Fruit fly (Drosophila melanogaster) whole organism, embryonic: Measurements from ENCODE around the gene CG34008.

Experiments used
- Asciz ChIP-seq: fragments of 200-800 bp; sonication (Bioruptor generic); optimal IDR thresholded peaks from 2 replicates; lab custom pipeline; 2017; ENCODE audit warnings: missing biosample characterization, mild to moderate bottlenecking, missing genetic modification characterization, missing genetic modification reagents
- Blimp-1 ChIP-seq: fragments of 200-800 bp; sonication (Bioruptor generic); optimal IDR thresholded peaks from 3 replicates; lab custom pipeline; 2018; ENCODE audit warnings: missing biosample characterization, missing genetic modification characterization, mild to moderate bottlenecking, moderate library complexity, missing genetic modification reagents
- C15 ChIP-seq: fragments of 200-800 bp; sonication (Bioruptor generic); IDR thresholded peaks from 3 replicates; pipeline ENCODE4 v1.3.6; 2022; ENCODE audit warnings: missing biosample characterization, missing genetic modification characterization
- CG10274 ChIP-seq: fragments of 200-800 bp; sonication (Bioruptor generic); optimal IDR thresholded peaks from 3 replicates; lab custom pipeline; 2017; ENCODE audit warnings: missing biosample characterization, mild to moderate bottlenecking, missing genetic modification characterization
- CG11247 ChIP-seq: fragments of 200-800 bp; sonication (Bioruptor generic); IDR thresholded peaks from 2 replicates; pipeline ENCODE4 v1.3.6; 2022; ENCODE audit warnings: missing biosample characterization, missing genetic modification characterization
- CG11696 ChIP-seq: fragments of 200-800 bp; sonication (Bioruptor generic); IDR thresholded peaks from 2 replicates; pipeline ENCODE4 v1.3.6; 2022; ENCODE audit warnings: missing biosample characterization, missing genetic modification characterization
- CG12299 ChIP-seq: fragments of 200-800 bp; sonication (Bioruptor generic); optimal IDR thresholded peaks from 2 replicates; lab custom pipeline; 2018; ENCODE audit warnings: missing biosample characterization, mild to moderate bottlenecking, missing genetic modification characterization
- CG14441 ChIP-seq: fragments of 200-800 bp; sonication (Bioruptor generic); IDR thresholded peaks from 2 replicates; pipeline ENCODE4 v1.3.6; 2022; ENCODE audit warnings: missing biosample characterization, missing genetic modification characterization
- CG15479 ChIP-seq: fragments of 200-800 bp; sonication (Bioruptor generic); optimal IDR thresholded peaks from 3 replicates; lab custom pipeline; 2019; ENCODE audit warnings: missing biosample characterization, mild to moderate bottlenecking, missing genetic modification characterization, moderate library complexity
- CG15514 ChIP-seq: fragments of 200-800 bp; sonication (Bioruptor generic); optimal IDR thresholded peaks from 3 replicates; lab custom pipeline; 2017; ENCODE audit warnings: missing biosample characterization, missing genetic modification characterization, mild to moderate bottlenecking, moderate library complexity, missing genetic modification reagents
- CG17186 ChIP-seq: fragments of 200-800 bp; sonication (Bioruptor generic); optimal IDR thresholded peaks from 3 replicates; lab custom pipeline; 2017; ENCODE audit warnings: missing biosample characterization, missing genetic modification reagents, missing genetic modification characterization
- CG17802 ChIP-seq: fragments of 200-800 bp; sonication (Bioruptor generic); optimal IDR thresholded peaks from 2 replicates; lab custom pipeline; 2018; ENCODE audit warnings: missing biosample characterization, mild to moderate bottlenecking, missing genetic modification characterization, moderate library complexity
- CG18476 ChIP-seq: fragments of 200-800 bp; sonication (Bioruptor generic); optimal IDR thresholded peaks from 2 replicates; lab custom pipeline; 2016; ENCODE audit warnings: missing biosample characterization, mild to moderate bottlenecking, missing genetic modification characterization
- CG18599 ChIP-seq: fragments of 200-800 bp; sonication (Bioruptor generic); optimal IDR thresholded peaks from 3 replicates; lab custom pipeline; 2017; ENCODE audit warnings: missing biosample characterization, missing genetic modification characterization, mild to moderate bottlenecking, moderate library complexity, missing genetic modification reagents
- CG2199 ChIP-seq: fragments of 200-800 bp; sonication (Bioruptor generic); IDR thresholded peaks from 3 replicates; pipeline ENCODE4 v1.3.6; 2022; ENCODE audit warnings: missing biosample characterization, missing genetic modification characterization
- CG32772 ChIP-seq: fragments of 200-800 bp; sonication (Bioruptor generic); IDR thresholded peaks from 2 replicates; pipeline ENCODE4 v1.3.6; 2022; ENCODE audit warnings: missing biosample characterization, missing genetic modification characterization
- CG4424 ChIP-seq: fragments of 200-800 bp; sonication (Bioruptor generic); optimal IDR thresholded peaks from 3 replicates; lab custom pipeline; 2016; ENCODE audit warnings: missing biosample characterization, missing genetic modification characterization
- CG7839 ChIP-seq: fragments of 200-800 bp; sonication (Bioruptor generic); optimal IDR thresholded peaks from 3 replicates; lab custom pipeline; 2018; ENCODE audit warnings: missing biosample characterization, mild to moderate bottlenecking, missing genetic modification characterization, moderate library complexity
- CG7987 ChIP-seq: fragments of 200-800 bp; sonication (Bioruptor generic); optimal IDR thresholded peaks from 2 replicates; lab custom pipeline; 2018; ENCODE audit warnings: missing biosample characterization, mild to moderate bottlenecking, missing genetic modification characterization, moderate library complexity
- CG8089 ChIP-seq: fragments of 200-800 bp; sonication (Bioruptor generic); optimal IDR thresholded peaks from 3 replicates; lab custom pipeline; 2016; ENCODE audit warnings: missing biosample characterization, missing genetic modification characterization
- CG8290 ChIP-seq, 3 experiments: fragments of 200-800 bp; sonication (Bioruptor generic); optimal IDR thresholded peaks; 2 replicates each; lab custom pipeline; 2016 to 2019; ENCODE audit warnings: missing biosample characterization in 3 of 3, missing genetic modification characterization in 3 of 3, mild to moderate bottlenecking in 2 of 3, moderate library complexity in 1 of 3
- CG9215 ChIP-seq: fragments of 200-800 bp; sonication (Bioruptor generic); IDR thresholded peaks from 2 replicates; pipeline ENCODE4 v1.3.6; 2022; ENCODE audit warnings: missing biosample characterization, missing genetic modification characterization
- Doc2 ChIP-seq: fragments of 200-800 bp; sonication (Bioruptor generic); IDR thresholded peaks from 2 replicates; pipeline ENCODE4 v1.3.6; 2022; ENCODE audit warnings: missing biosample characterization, missing genetic modification characterization
- Fer1 ChIP-seq: fragments of 200-800 bp; sonication (Bioruptor generic); optimal IDR thresholded peaks from 2 replicates; lab custom pipeline; 2017; ENCODE audit warnings: missing biosample characterization, mild to moderate bottlenecking, missing genetic modification characterization
- Gug ChIP-seq: fragments of 200-800 bp; sonication (Bioruptor generic); IDR thresholded peaks from 4 replicates; pipeline ENCODE4 v1.3.6; 2022; ENCODE audit warnings: missing biosample characterization, missing genetic modification characterization
- HHEX ChIP-seq: fragments of 200-800 bp; sonication (Bioruptor generic); optimal IDR thresholded peaks from 3 replicates; lab custom pipeline; 2017; ENCODE audit warnings: missing biosample characterization, mild to moderate bottlenecking, missing genetic modification characterization, missing genetic modification reagents
- HmgZ ChIP-seq: fragments of 200-800 bp; sonication (Bioruptor generic); optimal IDR thresholded peaks from 2 replicates; lab custom pipeline; 2018; ENCODE audit warnings: missing biosample characterization, mild to moderate bottlenecking, missing genetic modification characterization
- Meics ChIP-seq: fragments of 200-800 bp; sonication (Bioruptor generic); optimal IDR thresholded peaks from 2 replicates; lab custom pipeline; 2017; ENCODE audit warnings: missing biosample characterization, mild to moderate bottlenecking, missing genetic modification characterization
- NFAT ChIP-seq: fragments of 200-800 bp; sonication (Bioruptor generic); IDR thresholded peaks from 2 replicates; pipeline ENCODE4 v1.3.6; 2022; ENCODE audit warnings: missing biosample characterization, missing genetic modification characterization
- Ravus ChIP-seq: fragments of 200-800 bp; sonication (Bioruptor generic); IDR thresholded peaks from 2 replicates; pipeline ENCODE4 v1.3.6; 2022; ENCODE audit warnings: missing biosample characterization, missing genetic modification characterization
- Sox100B ChIP-seq: fragments of 200-800 bp; sonication (Bioruptor generic); optimal IDR thresholded peaks from 3 replicates; lab custom pipeline; 2018; ENCODE audit warnings: missing biosample characterization, mild to moderate bottlenecking, missing genetic modification characterization
- Xrp1 ChIP-seq: fragments of 200-800 bp; sonication (Bioruptor generic); IDR thresholded peaks from 2 replicates; pipeline ENCODE4 v1.3.6; 2022; ENCODE audit warnings: missing biosample characterization, missing genetic modification characterization
- ap ChIP-seq: fragments of 200-800 bp; sonication (Bioruptor generic); IDR thresholded peaks from 2 replicates; pipeline ENCODE4 v1.3.6; 2022; ENCODE audit warnings: missing biosample characterization, missing genetic modification characterization
- bab2 ChIP-seq: fragments of 200-800 bp; sonication (Bioruptor generic); optimal IDR thresholded peaks from 2 replicates; lab custom pipeline; 2016; ENCODE audit warnings: missing biosample characterization, missing genetic modification characterization
- ems ChIP-seq: fragments of 200-800 bp; sonication (Bioruptor generic); optimal IDR thresholded peaks from 3 replicates; lab custom pipeline; 2016; ENCODE audit warnings: missing biosample characterization, missing genetic modification characterization
- esg ChIP-seq: fragments of 200-800 bp; sonication (Bioruptor generic); conservative IDR thresholded peaks from 2 replicates; pipeline ENCODE4 v1.3.6; 2022; ENCODE audit warnings: missing biosample characterization, missing genetic modification characterization
- fu2 ChIP-seq: fragments of 200-800 bp; sonication (Bioruptor generic); optimal IDR thresholded peaks from 2 replicates; lab custom pipeline; 2016; ENCODE audit warnings: missing biosample characterization, missing genetic modification characterization
- grau ChIP-seq: fragments of 200-800 bp; optimal IDR thresholded peaks from 3 replicates; lab custom pipeline; 2019; ENCODE audit warnings: missing biosample characterization, mild to moderate bottlenecking, missing genetic modification characterization, moderate library complexity
- jing ChIP-seq: fragments of 200-800 bp; sonication (Bioruptor generic); optimal IDR thresholded peaks from 2 replicates; lab custom pipeline; 2018; ENCODE audit warnings: missing biosample characterization, mild to moderate bottlenecking, missing genetic modification characterization
- lab ChIP-seq: fragments of 200-800 bp; sonication (Bioruptor generic); optimal IDR thresholded peaks from 3 replicates; lab custom pipeline; 2017; ENCODE audit warnings: missing biosample characterization, missing genetic modification characterization, mild to moderate bottlenecking, moderate library complexity, missing genetic modification reagents
- nmo ChIP-seq: fragments of 200-800 bp; sonication (Bioruptor generic); optimal IDR thresholded peaks from 2 replicates; lab custom pipeline; 2018; ENCODE audit warnings: missing biosample characterization, mild to moderate bottlenecking, missing genetic modification characterization, moderate library complexity
- onecut ChIP-seq: fragments of 200-800 bp; sonication (Bioruptor generic); IDR thresholded peaks from 2 replicates; pipeline ENCODE4 v1.3.6; 2022; ENCODE audit warnings: missing biosample characterization, missing genetic modification characterization
- phol ChIP-seq: fragments of 200-800 bp; sonication (Bioruptor generic); optimal IDR thresholded peaks from 3 replicates; lab custom pipeline; 2018; ENCODE audit warnings: missing biosample characterization, mild to moderate bottlenecking, missing genetic modification characterization, moderate library complexity
- ranshi ChIP-seq: fragments of 200-800 bp; sonication (Bioruptor generic); IDR thresholded peaks from 2 replicates; pipeline ENCODE4 v1.3.6; 2022; ENCODE audit warnings: missing biosample characterization, missing genetic modification characterization
- so ChIP-seq: fragments of 200-800 bp; sonication (Bioruptor generic); IDR thresholded peaks from 3 replicates; pipeline ENCODE4 v1.3.6; 2022; ENCODE audit warnings: missing biosample characterization, missing genetic modification characterization
- stc ChIP-seq: fragments of 200-800 bp; sonication (Bioruptor generic); IDR thresholded peaks from 2 replicates; pipeline ENCODE4 v1.3.6; 2022; ENCODE audit warnings: missing biosample characterization, missing genetic modification characterization
- stwl ChIP-seq: fragments of 200-800 bp; sonication (Bioruptor generic); optimal IDR thresholded peaks from 3 replicates; lab custom pipeline; 2018; ENCODE audit warnings: missing biosample characterization, mild to moderate bottlenecking, missing genetic modification characterization, moderate library complexity
- tap ChIP-seq: fragments of 200-800 bp; optimal IDR thresholded peaks from 3 replicates; lab custom pipeline; 2019; ENCODE audit warnings: missing biosample characterization, mild to moderate bottlenecking, missing genetic modification characterization, moderate library complexity
- toy ChIP-seq: fragments of 200-800 bp; sonication (Bioruptor generic); IDR thresholded peaks from 2 replicates; pipeline ENCODE4 v1.3.6; 2022; ENCODE audit warnings: missing biosample characterization, missing genetic modification characterization
- tup ChIP-seq: fragments of 200-800 bp; sonication (Bioruptor generic); optimal IDR thresholded peaks from 2 replicates; lab custom pipeline; 2016; ENCODE audit warnings: missing biosample characterization, mild to moderate bottlenecking, missing genetic modification characterization, moderate library complexity

CG34008 gene

dm6 chr3R:20555023-20555422 lies 26.3 kb downstream of the CG34008 start (continued):
- peak; percentile 77 for TF ChIP-seq stc (GFP tag; lab: Robert Waterston, UW)
- TF ChIP-seq phol (tag; lab: Kevin White, UChicago): peak; percentile 10
- TF ChIP-seq CG4424 (GFP tag; lab: Kevin White, UChicago): peak; percentile 47
- 0 out of 3 replicates have a peak, but pooled peaks have one; percentile 24 for TF ChIP-seq C15
- TF ChIP-seq bab2 (GFP tag; lab: Kevin White, UChicago): peak; percentile 32
- TF ChIP-seq lab (GFP tag; lab: Kevin White, UChicago): peak; percentile 89
- TF ChIP-seq onecut (GFP tag; lab: Robert Waterston, UW): peak; percentile 44
- TF ChIP-seq CG7839 (tag; lab: Kevin White, UChicago): peak; percentile 82
- peak; percentile 75 for TF ChIP-seq CG18599 (GFP tag; lab: Kevin White, UChicago)
- peak; percentile 49; the same call in 1 of the 3 replicates for TF ChIP-seq so
- TF ChIP-seq jing (GFP tag; lab: Kevin White, UChicago): no peak
- peak; percentile 57 for TF ChIP-seq ems (GFP tag; lab: Kevin White, UChicago)
- peak; percentile 57 for TF ChIP-seq CG14441 (GFP tag; lab: Robert Waterston, UW)
- TF ChIP-seq CG17802: no peak
- no peak for TF ChIP-seq stwl (tag; lab: Kevin White, UChicago)
- TF ChIP-seq fu2 (GFP tag; lab: Kevin White, UChicago): no peak
- TF ChIP-seq Doc2 (GFP tag; lab: Robert Waterston, UW): no peak
- peak; percentile 25 for TF ChIP-seq CG10274 (GFP tag; lab: Kevin White, UChicago)
- TF ChIP-seq esg (GFP tag; lab: Robert Waterston, UW): peak; percentile 40
- TF ChIP-seq CG15514 (GFP tag; lab: Kevin White, UChicago): peak; percentile 43
- TF ChIP-seq Xrp1 (GFP tag; lab: Robert Waterston, UW): peak; percentile 60
- TF ChIP-seq Asciz (GFP tag; lab: Kevin White, UChicago): peak; percentile 34
- TF ChIP-seq Sox100B (GFP tag; lab: Kevin White, UChicago): peak; percentile 56
- TF ChIP-seq CG15479 (GFP tag; lab: Kevin White, UChicago): no peak
- TF ChIP-seq CG11696: peak; percentile 95
- TF ChIP-seq ranshi (GFP tag; lab: Robert Waterston, UW): peak; percentile 48; the same call in 1 of the 2 replicates
- TF ChIP-seq Meics (GFP tag; lab: Kevin White, UChicago): peak; percentile 14
- TF ChIP-seq NFAT (GFP tag; lab: Robert Waterston, UW): peak; percentile 46; the same call in 1 of the 2 replicates
- TF ChIP-seq Blimp-1 (GFP tag; lab: Kevin White, UChicago): peak; percentile 43
- TF ChIP-seq nmo (GFP tag; lab: Kevin White, UChicago): peak; percentile 64
- TF ChIP-seq CG11247 (GFP tag; lab: Robert Waterston, UW): peak; percentile 63; the same call in 1 of the 2 replicates
- peak; percentile 45 for TF ChIP-seq Ravus (GFP tag; lab: Robert Waterston, UW)
- TF ChIP-seq CG17186 (GFP tag; lab: Kevin White, UChicago): no peak
- peak; percentile 74 for TF ChIP-seq Fer1 (GFP tag; lab: Kevin White, UChicago)
- TF ChIP-seq CG9215 (GFP tag; lab: Robert Waterston, UW): peak; percentile 40; the same call in 1 of the 2 replicates
- peak; percentile 74 for TF ChIP-seq tap
- no peak for TF ChIP-seq CG8089 (GFP tag; lab: Kevin White, UChicago)
- no peak for TF ChIP-seq CG12299 (tag; lab: Kevin White, UChicago)
- TF ChIP-seq grau (tag; lab: Kevin White, UChicago): peak; percentile 36
- peak; percentile 54 for TF ChIP-seq HHEX
- TF ChIP-seq CG8290 (GFP tag; optimal IDR thresholded peaks at IDR 0.05; lab: Kevin White, UChicago): no peak
- no peak for TF ChIP-seq CG8290 (tag; optimal IDR thresholded peaks at IDR 0.05; lab: Kevin White, UChicago)
- no peak for TF ChIP-seq CG2199 (GFP tag; lab: Robert Waterston, UW)
- peak; percentile 40; the same call in 1 of the 2 replicates for TF ChIP-seq toy
- no peak for TF ChIP-seq HmgZ (tag; lab: Kevin White, UChicago)
- peak; percentile 38; the same call in 1 of the 2 replicates for TF ChIP-seq CG32772
- no peak for TF ChIP-seq Gug (GFP tag; lab: Robert Waterston, UW)
- TF ChIP-seq ap (GFP tag; lab: Robert Waterston, UW): 0 out of 2 replicates have a peak, but pooled peaks have one; percentile 14
- TF ChIP-seq CG7987 (GFP tag; lab: Kevin White, UChicago): no peak
- TF ChIP-seq CG18476 (GFP tag; lab: Kevin White, UChicago): peak; percentile 5
- peak; percentile 11 for TF ChIP-seq tup (GFP tag; lab: Kevin White, UChicago)
